Worm (Caenorhabditis elegans) whole organism, young adult: Measurements from ENCODE around the gene cwf-19L1.

ENCODE experiments used
- D2030.7 ChIP-seq: fragments of 200-800 bp; sonication (Bioruptor generic); IDR thresholded peaks from 2 replicates; pipeline ENCODE4 v1.3.6; 2022; ENCODE audit warnings: missing genetic modification reagents, missing genetic modification characterization, missing compliant biosample characterization
- F23B12.7 ChIP-seq: sonication (generic microtip); optimal IDR thresholded peaks from 2 replicates; lab custom pipeline; 2017; ENCODE audit warnings: missing genetic modification characterization, mild to moderate bottlenecking, missing compliant biosample characterization, antibody characterized with exemption, moderate library complexity; ENCODE audit not compliant: insufficient read depth
- F33H1.4 ChIP-seq: fragments of 200-800 bp; sonication (Bioruptor generic); IDR thresholded peaks from 2 replicates; pipeline ENCODE4 v1.3.6; 2022; ENCODE audit warnings: missing genetic modification reagents, missing genetic modification characterization, missing compliant biosample characterization
- F57A8.1 ChIP-seq: fragments of 200-800 bp; sonication (Bioruptor generic); optimal IDR thresholded peaks from 2 replicates; lab custom pipeline; 2018; ENCODE audit warnings: mild to moderate bottlenecking, missing genetic modification characterization, moderate library complexity, missing compliant biosample characterization
- Y79H2A.3 ChIP-seq: fragments of 200-800 bp; sonication (Bioruptor generic); conservative IDR thresholded peaks from 2 replicates; pipeline ENCODE4 v1.3.6; 2022; ENCODE audit warnings: missing genetic modification reagents, missing genetic modification characterization, missing compliant biosample characterization
- Y95B8A.8 ChIP-seq: fragments of 200-800 bp; sonication (Bioruptor generic); IDR thresholded peaks from 2 replicates; pipeline ENCODE4 v1.3.6; 2022; ENCODE audit warnings: missing genetic modification reagents, missing genetic modification characterization, missing compliant biosample characterization
- ZK185.1 ChIP-seq: sonication (generic microtip); optimal IDR thresholded peaks from 2 replicates; lab custom pipeline; 2016; ENCODE audit warnings: mild to moderate bottlenecking, missing genetic modification characterization, missing compliant biosample characterization; ENCODE audit not compliant: poor library complexity, severe bottlenecking
- akir-1 ChIP-seq: fragments of 200-800 bp; sonication (Bioruptor generic); optimal IDR thresholded peaks from 2 replicates; lab custom pipeline; 2018; ENCODE audit warnings: mild to moderate bottlenecking, missing genetic modification characterization, moderate library complexity, missing compliant biosample characterization
- ama-1 ChIP-seq, 3 experiments: fragments of 150-350 bp in 1 of 3; sonication (generic microtip) in 2 of 3; optimal IDR thresholded peaks; 2 replicates each; lab custom pipeline; 2014 to 2018; ENCODE audit warnings: missing biosample characterization in 2 of 3, missing genetic modification characterization in 2 of 3, missing genetic modification reagents in 2 of 3
- aptf-3 ChIP-seq: fragments of 200-800 bp; sonication (Bioruptor generic); IDR thresholded peaks from 2 replicates; pipeline ENCODE4 v1.3.6; 2022; ENCODE audit warnings: missing genetic modification characterization, missing compliant biosample characterization
- atf-7 ChIP-seq: sonication (generic microtip); optimal IDR thresholded peaks from 2 replicates; lab custom pipeline; 2017; ENCODE audit warnings: mild to moderate bottlenecking, missing genetic modification characterization, missing compliant biosample characterization
- cebp-1 ChIP-seq, 2 experiments: fragments of 200-800 bp in 1 of 2; sonication (Bioruptor generic) in 1 of 2; sonication (generic microtip) in 1 of 2; IDR thresholded peaks in 1 of 2; optimal IDR thresholded peaks in 1 of 2; 2 replicates each; pipeline versions ENCODE4 v1.3.6 to Lab custom; 2017 to 2022; ENCODE audit warnings: missing compliant biosample characterization in 2 of 2, missing genetic modification characterization in 2 of 2, mild to moderate bottlenecking in 1 of 2, missing genetic modification reagents in 1 of 2, moderate library complexity in 1 of 2
- cebp-2 ChIP-seq: fragments of 200-800 bp; sonication (Bioruptor generic); IDR thresholded peaks from 2 replicates; pipeline ENCODE4 v1.3.6; 2022; ENCODE audit warnings: missing genetic modification characterization, missing compliant biosample characterization
- ceh-40 ChIP-seq: fragments of 200-800 bp; sonication (Bioruptor generic); IDR thresholded peaks from 2 replicates; pipeline ENCODE4 v1.3.6; 2022; ENCODE audit warnings: missing genetic modification characterization, missing compliant biosample characterization
- ceh-58 ChIP-seq: fragments of 200-800 bp; sonication (Bioruptor generic); IDR thresholded peaks from 2 replicates; pipeline ENCODE4 v1.3.6; 2022; ENCODE audit warnings: missing genetic modification characterization, missing compliant biosample characterization
- ceh-79 ChIP-seq: sonication (generic microtip); optimal IDR thresholded peaks from 2 replicates; lab custom pipeline; 2017; ENCODE audit warnings: mild to moderate bottlenecking, missing genetic modification characterization, missing compliant biosample characterization
- chd-7 ChIP-seq: sonication (generic microtip); optimal IDR thresholded peaks from 2 replicates; lab custom pipeline; 2016; ENCODE audit warnings: mild to moderate bottlenecking, missing genetic modification characterization, moderate library complexity, missing compliant biosample characterization
- die-1 ChIP-seq: sonication (generic microtip); optimal IDR thresholded peaks from 2 replicates; lab custom pipeline; 2016; ENCODE audit warnings: missing genotype, mild to moderate bottlenecking, missing genetic modification characterization, missing compliant biosample characterization
- dox-1 ChIP-seq: fragments of 200-800 bp; sonication (Bioruptor generic); IDR thresholded peaks from 2 replicates; pipeline ENCODE4 v1.3.6; 2022; ENCODE audit warnings: missing genetic modification reagents, missing genetic modification characterization, missing compliant biosample characterization
- egl-44 ChIP-seq: fragments of 200-800 bp; sonication (Bioruptor generic); IDR thresholded peaks from 2 replicates; pipeline ENCODE4 v1.3.6; 2022; ENCODE audit warnings: missing genetic modification reagents, missing genetic modification characterization, missing compliant biosample characterization
- egrh-3 ChIP-seq: fragments of 200-800 bp; sonication (Bioruptor generic); IDR thresholded peaks from 2 replicates; pipeline ENCODE4 v1.3.6; 2022; ENCODE audit warnings: missing genetic modification reagents, missing genetic modification characterization, missing compliant biosample characterization
- hsf-1 ChIP-seq: fragments of 200-800 bp; sonication (Bioruptor generic); IDR thresholded peaks from 2 replicates; pipeline ENCODE4 v1.3.6; 2022; ENCODE audit warnings: missing genetic modification reagents, missing genetic modification characterization, missing compliant biosample characterization
- let-607 ChIP-seq, 2 experiments: fragments of 200-800 bp in 1 of 2; sonication (Bioruptor generic) in 1 of 2; sonication (generic microtip) in 1 of 2; optimal IDR thresholded peaks; 2 replicates each; lab custom pipeline; 2016 to 2018; ENCODE audit warnings: mild to moderate bottlenecking in 2 of 2, missing compliant biosample characterization in 2 of 2, missing genetic modification characterization in 2 of 2, moderate library complexity in 2 of 2, missing genotype in 1 of 2
- lin-35 ChIP-seq, 3 experiments: fragments of 150-350 bp in 2 of 3; sonication (generic microtip) in 1 of 3; optimal IDR thresholded peaks; 2 replicates each; lab custom pipeline; 2014 to 2018; ENCODE audit warnings: missing biosample characterization in 3 of 3, missing genetic modification characterization in 3 of 3, missing genetic modification reagents in 3 of 3
- lin-54 ChIP-seq: fragments of 200-800 bp; sonication (Bioruptor generic); optimal IDR thresholded peaks from 2 replicates; lab custom pipeline; 2018; ENCODE audit warnings: mild to moderate bottlenecking, missing genetic modification characterization, missing compliant biosample characterization
- madf-6 ChIP-seq: fragments of 200-800 bp; sonication (Bioruptor generic); IDR thresholded peaks from 2 replicates; pipeline ENCODE4 v1.3.6; 2022; ENCODE audit warnings: missing genetic modification reagents, missing genetic modification characterization, missing compliant biosample characterization
- madf-8 ChIP-seq: fragments of 200-800 bp; sonication (Bioruptor generic); conservative IDR thresholded peaks from 2 replicates; pipeline ENCODE4 v1.3.6; 2022; ENCODE audit warnings: missing genetic modification reagents, missing genetic modification characterization, missing compliant biosample characterization
- mel-28 ChIP-seq: sonication (generic microtip); optimal IDR thresholded peaks from 2 replicates; lab custom pipeline; 2016; ENCODE audit warnings: borderline replicate concordance, mild to moderate bottlenecking, missing genetic modification characterization, missing compliant biosample characterization
- nfya-2 ChIP-seq: fragments of 200-800 bp; sonication (Bioruptor generic); IDR thresholded peaks from 2 replicates; pipeline ENCODE4 v1.3.6; 2022; ENCODE audit warnings: missing genetic modification reagents, missing genetic modification characterization, missing compliant biosample characterization
- nfyb-1 ChIP-seq: fragments of 200-800 bp; sonication (Bioruptor generic); IDR thresholded peaks from 2 replicates; pipeline ENCODE4 v1.3.6; 2022; ENCODE audit warnings: missing genetic modification reagents, missing genetic modification characterization, missing compliant biosample characterization
- nhr-80 ChIP-seq: sonication (generic microtip); optimal IDR thresholded peaks from 2 replicates; lab custom pipeline; 2016; ENCODE audit warnings: missing genetic modification characterization, missing compliant biosample characterization
- pbrm-1 ChIP-seq: fragments of 200-800 bp; sonication (Bioruptor generic); IDR thresholded peaks from 2 replicates; pipeline ENCODE4 v1.3.6; 2022; ENCODE audit warnings: missing genetic modification reagents, missing genetic modification characterization, missing compliant biosample characterization
- snpc-1.1 ChIP-seq: sonication (generic microtip); optimal IDR thresholded peaks from 2 replicates; lab custom pipeline; 2017; ENCODE audit warnings: missing genetic modification characterization, mild to moderate bottlenecking, missing compliant biosample characterization, antibody characterized with exemption, moderate library complexity, missing genotype, missing genetic modification reagents; ENCODE audit not compliant: insufficient read depth
- ztf-26 ChIP-seq: sonication (generic microtip); optimal IDR thresholded peaks from 2 replicates; lab custom pipeline; 2017; ENCODE audit warnings: missing genetic modification characterization, missing compliant biosample characterization

Gene cwf-19L1

DNA sequence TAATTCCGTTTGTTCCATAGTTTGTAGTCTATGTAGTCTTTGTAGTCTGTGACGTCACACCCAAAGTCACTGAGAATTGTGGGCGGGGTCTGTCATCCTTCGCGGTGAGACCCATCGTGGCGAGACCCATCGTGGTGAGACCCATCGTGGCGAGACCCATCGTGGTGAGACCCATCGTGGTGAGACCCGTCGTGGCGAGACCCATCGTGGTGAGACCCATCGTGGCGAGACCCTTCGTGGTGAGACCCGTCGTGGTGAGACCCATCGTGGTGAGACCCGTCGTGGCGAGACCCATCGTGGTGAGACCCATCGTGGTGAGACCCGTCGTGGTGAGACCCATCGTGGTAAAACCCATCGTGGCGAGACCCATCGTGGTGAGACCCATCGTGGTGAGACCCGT is 36.1 kb upstream of the cwf-19L1 start:
- TF ChIP-seq egrh-3 (GFP tag; lab: Robert Waterston, UW) (peak; percentile 87; the same call in 1 of the 2 replicates), madf-8 (GFP tag; lab: Robert Waterston, UW) (peak; percentile 41), F33H1.4 (peak; percentile 73), D2030.7 (GFP tag; lab: Robert Waterston, UW) (peak; percentile 21; the same call in 1 of the 2 replicates)

DNA sequence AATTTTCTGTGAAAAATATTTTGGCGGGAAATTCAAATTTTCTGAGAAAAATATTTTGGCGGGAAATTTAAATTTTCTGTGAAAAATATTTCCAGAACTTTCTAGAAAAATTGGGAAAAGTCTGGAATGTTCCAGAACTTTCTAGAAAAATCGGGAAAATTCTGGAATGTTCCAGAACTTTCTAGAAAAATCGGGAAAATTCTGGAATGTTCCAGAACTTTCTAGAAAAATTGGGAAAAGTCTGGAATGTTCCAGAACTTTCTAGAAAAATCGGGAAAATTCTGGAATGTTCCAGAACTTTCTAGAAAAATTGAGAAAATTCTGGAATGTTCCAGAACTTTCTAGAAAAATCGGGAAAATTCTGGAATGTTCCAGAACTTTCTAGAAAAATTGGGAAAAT is 35.4 kb upstream of the cwf-19L1 start:
- TF ChIP-seq dox-1 (GFP tag; lab: Robert Waterston, UW) = peak; percentile 66
- peak; percentile 99 for TF ChIP-seq hsf-1
- 0 out of 2 replicates have a peak, but pooled peaks have one; percentile 10 for TF ChIP-seq D2030.7 (GFP tag; lab: Robert Waterston, UW)
- peak; percentile 65 for TF ChIP-seq egrh-3 (GFP tag; lab: Robert Waterston, UW)

DNA sequence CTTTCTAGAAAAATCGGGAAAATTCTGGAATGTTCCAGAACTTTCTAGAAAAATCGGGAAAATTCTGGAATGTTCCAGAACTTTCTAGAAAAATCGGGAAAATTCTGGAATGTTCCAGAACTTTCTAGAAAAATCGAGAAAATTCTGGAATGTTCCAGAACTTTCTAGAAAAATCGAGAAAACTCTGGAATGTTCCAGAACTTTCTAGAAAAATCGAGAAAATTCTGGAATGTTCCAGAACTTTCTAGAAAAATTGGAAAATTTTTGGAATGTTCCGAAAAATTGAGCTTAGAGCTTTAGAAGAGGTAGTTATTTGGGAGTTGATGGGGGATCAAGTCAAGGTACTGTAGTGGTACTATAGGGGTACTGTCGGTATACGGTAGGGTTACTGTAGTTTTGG is 18.7 kb upstream of the cwf-19L1 start:
- TF ChIP-seq dox-1 (GFP tag; lab: Robert Waterston, UW) = 0 out of 2 replicates have a peak, but pooled peaks have one; percentile 32
- TF ChIP-seq hsf-1 = peak; percentile 97
- TF ChIP-seq madf-6 = peak; percentile 30; the same call in 1 of the 2 replicates

DNA sequence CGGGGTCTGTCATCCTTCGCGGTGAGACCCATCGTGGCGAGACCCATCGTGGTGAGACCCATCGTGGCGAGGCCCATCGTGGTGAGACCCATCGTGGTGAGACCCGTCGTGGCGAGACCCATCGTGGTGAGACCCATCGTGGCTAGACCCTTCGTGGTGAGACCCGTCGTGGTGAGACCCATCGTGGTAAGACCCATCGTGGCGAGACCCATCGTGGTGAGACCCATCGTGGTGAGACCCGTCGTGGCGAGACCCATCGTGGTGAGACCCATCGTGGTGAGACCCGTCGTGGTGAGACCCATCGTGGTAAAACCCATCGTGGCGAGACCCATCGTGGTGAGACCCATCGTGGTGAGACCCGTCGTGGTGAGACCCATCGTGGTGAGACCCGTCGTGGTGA is 16.0 kb upstream of the cwf-19L1 start:
- TF ChIP-seq egrh-3 (GFP tag; lab: Robert Waterston, UW) (0 out of 2 replicates have a peak, but pooled peaks have one; percentile 54), F33H1.4 (peak; percentile 57)

DNA sequence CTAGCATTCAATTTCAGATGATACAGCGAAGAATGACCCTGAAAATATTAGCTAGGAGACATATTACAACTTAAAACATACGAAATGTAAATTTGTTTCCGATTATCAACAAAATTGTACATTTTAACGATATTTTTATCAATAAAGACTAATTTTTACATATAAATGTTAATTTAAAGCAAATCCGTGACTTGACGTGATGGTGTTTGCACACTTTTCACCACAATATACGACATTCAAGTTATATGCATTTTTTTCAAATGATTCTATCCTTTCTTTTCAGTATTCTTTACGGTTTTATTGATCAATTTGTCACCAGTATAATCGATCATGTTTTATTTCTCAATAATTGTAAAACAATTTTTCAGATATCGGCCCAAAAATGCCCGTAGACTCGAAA is 11.8 kb upstream of the cwf-19L1 start, which contains the start of gene Y38A10A.7:
Gene Y38A10A.7 (plus strand): TSS at position 369 of the 400 bp plus-strand sequence.
- TF ChIP-seq F57A8.1 (GFP tag; lab: Kevin White, UChicago) = no peak
- TF ChIP-seq F23B12.7 (tag; lab: Kevin White, UChicago) = no peak
- TF ChIP-seq cebp-2 (GFP tag; lab: Robert Waterston, UW) = no peak
- TF ChIP-seq ZK185.1 (tag; lab: Kevin White, UChicago) = no peak
- no peak for TF ChIP-seq lin-35 (GFP tag; optimal IDR thresholded peaks at IDR 0.05; lab: Kevin White, UChicago)
- TF ChIP-seq ceh-58 = no peak
- no peak for TF ChIP-seq ceh-40 (GFP tag; lab: Robert Waterston, UW)
- TF ChIP-seq F33H1.4 = no peak
- TF ChIP-seq ztf-26 (tag; lab: Kevin White, UChicago) = no peak
- no peak for TF ChIP-seq ama-1 (optimal IDR thresholded peaks at IDR 0.05; lab: Kevin White, UChicago)
- no peak for TF ChIP-seq ama-1 (GFP tag; optimal IDR thresholded peaks at IDR 0.05; lab: Kevin White, UChicago)
- no peak for TF ChIP-seq Y95B8A.8 (GFP tag; lab: Robert Waterston, UW)
- no peak for TF ChIP-seq cebp-1 (GFP tag; IDR thresholded peaks at IDR 0.05; lab: Robert Waterston, UW)
- TF ChIP-seq cebp-1 (tag; optimal IDR thresholded peaks at IDR 0.05; lab: Kevin White, UChicago) = no peak
- no peak for TF ChIP-seq aptf-3
- TF ChIP-seq dox-1 (GFP tag; lab: Robert Waterston, UW) = no peak
- TF ChIP-seq nfya-2 (GFP tag; lab: Robert Waterston, UW) = no peak
- no peak for TF ChIP-seq die-1 (tag; lab: Kevin White, UChicago)
- no peak for TF ChIP-seq egl-44 (GFP tag; lab: Robert Waterston, UW)
- no peak for TF ChIP-seq mel-28 (tag; lab: Kevin White, UChicago)
- TF ChIP-seq Y79H2A.3 (GFP tag; lab: Robert Waterston, UW) = no peak
- no peak for TF ChIP-seq akir-1 (GFP tag; lab: Kevin White, UChicago)

DNA sequence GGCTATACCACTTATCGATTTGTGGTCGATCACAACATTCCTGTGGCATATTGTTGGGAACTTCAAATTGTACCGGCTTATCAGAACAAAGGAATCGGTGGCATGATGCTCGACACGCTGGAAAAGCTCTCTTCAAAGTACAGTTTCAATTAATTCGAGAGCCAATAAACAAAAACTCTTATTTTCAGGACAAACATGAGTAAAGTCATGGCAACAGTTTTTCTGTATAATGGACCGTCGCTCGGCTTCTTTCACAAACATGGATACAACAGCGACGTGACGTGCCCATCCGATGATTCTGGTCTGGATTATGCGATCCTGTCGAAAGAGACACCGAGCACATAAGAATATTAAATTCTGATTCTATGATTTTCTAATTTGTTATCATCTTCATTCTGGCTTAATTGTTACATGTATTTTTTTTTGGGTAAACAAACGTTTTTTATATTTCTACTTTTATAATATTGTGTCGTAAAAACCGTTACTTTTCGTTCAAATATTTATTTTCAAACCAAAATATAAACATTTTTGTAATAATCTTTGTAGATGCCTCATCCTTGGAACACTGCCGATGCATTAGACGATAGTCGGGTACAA is 11.0 kb upstream of the cwf-19L1 start, which contains the start of gene smut-1:
Gene smut-1 (plus strand): TSS at position 547 of the 597 bp plus-strand sequence.
- no peak for TF ChIP-seq atf-7 (tag; lab: Kevin White, UChicago)
- TF ChIP-seq let-607 (tag; optimal IDR thresholded peaks at IDR 0.05; lab: Kevin White, UChicago) = no peak
- TF ChIP-seq pbrm-1 (GFP tag; lab: Robert Waterston, UW) = no peak
- no peak for TF ChIP-seq Y95B8A.8 (GFP tag; lab: Robert Waterston, UW)
- TF ChIP-seq ceh-79 (tag; lab: Kevin White, UChicago) = no peak
- no peak for TF ChIP-seq nhr-80 (tag; lab: Kevin White, UChicago)
- no peak for TF ChIP-seq nfyb-1
- TF ChIP-seq chd-7 = no peak
- TF ChIP-seq lin-54 (GFP tag; lab: Kevin White, UChicago) = no peak
- TF ChIP-seq snpc-1.1 = no peak
